Worm (Caenorhabditis elegans): Measurements from ENCODE around the gene str-149.
A peak's percentile ranks its signal among the peaks of the same experiment; 100 is the strongest.

str-149 gene

DNA sequence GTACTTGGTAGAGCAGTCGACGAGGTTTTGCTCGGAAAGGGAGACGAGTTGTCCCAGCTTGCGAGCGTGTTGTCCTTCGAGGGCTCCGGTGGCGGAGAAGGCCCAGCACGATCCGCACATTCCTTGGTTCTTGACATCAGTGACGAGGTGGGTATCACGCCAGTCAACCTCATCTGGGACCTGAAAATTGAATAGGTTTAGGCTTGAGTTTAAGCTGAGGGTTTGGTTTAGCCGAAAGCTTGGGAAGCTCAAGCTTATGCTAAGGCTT, 20.5 kb downstream of the str-149 start (continued):
- TF ChIP-seq aptf-3 (GFP tag; IDR thresholded peaks at IDR 0.05) (no peak), cebp-2 (GFP tag; IDR thresholded peaks at IDR 0.05) (peak; percentile 31; the same call in 1 of the 2 replicates), let-526 (GFP tag; IDR thresholded peaks at IDR 0.05) (no peak), rpc-1 (optimal IDR thresholded peaks at IDR 0.05) (no peak), rpc-1 (tag; optimal IDR thresholded peaks at IDR 0.05) (no peak), akir-1 (GFP tag; optimal IDR thresholded peaks at IDR 0.05) (no peak), F55B11.4 (tag; optimal IDR thresholded peaks at IDR 0.05; ENCODE audit: borderline replicate concordance, insufficient read depth) (no peak), unc-62 (GFP tag; optimal IDR thresholded peaks at IDR 0.05) (no peak), ceh-40 (GFP tag; IDR thresholded peaks at IDR 0.05) (no peak), F52B5.7 (tag; optimal IDR thresholded peaks at IDR 0.05) (no peak), dox-1 (GFP tag; IDR thresholded peaks at IDR 0.05) (no peak), bed-2 (GFP tag; IDR thresholded peaks at IDR 0.05) (no peak), ekl-4 (GFP tag; IDR thresholded peaks at IDR 0.05) (0 out of 2 replicates have a peak, but pooled peaks have one; percentile 22), egl-44 (GFP tag; IDR thresholded peaks at IDR 0.05) (no peak), F10E7.11 (tag; optimal IDR thresholded peaks at IDR 0.05) (no peak), hrde-1 (tag; optimal IDR thresholded peaks at IDR 0.05; ENCODE audit: borderline replicate concordance) (no peak), ama-1 (optimal IDR thresholded peaks at IDR 0.05) (no peak), ama-1 (GFP tag; optimal IDR thresholded peaks at IDR 0.05) (no peak), repo-1 (tag; optimal IDR thresholded peaks at IDR 0.05) (peak; percentile 38), him-1 (tag; optimal IDR thresholded peaks at IDR 0.05) (no peak), D2030.7 (GFP tag; IDR thresholded peaks at IDR 0.05) (no peak), mel-28 (tag; optimal IDR thresholded peaks at IDR 0.05; ENCODE audit: borderline replicate concordance) (no peak), lin-35 (GFP tag; optimal IDR thresholded peaks at IDR 0.05) (no peak), sea-2 (GFP tag; IDR thresholded peaks at IDR 0.05) (no peak), B0336.3 (GFP tag; IDR thresholded peaks at IDR 0.05) (0 out of 2 replicates have a peak, but pooled peaks have one; percentile 7), nhr-90 (tag; optimal IDR thresholded peaks at IDR 0.05) (no peak), sptf-2 (GFP tag; optimal IDR thresholded peaks at IDR 0.05) (no peak), attf-6 (GFP tag; IDR thresholded peaks at IDR 0.05) (peak; percentile 27; the same call in 1 of the 2 replicates), cebp-1 (GFP tag; IDR thresholded peaks at IDR 0.05) (no peak), cebp-1 (tag; optimal IDR thresholded peaks at IDR 0.05) (no peak), dpl-1 (GFP tag; optimal IDR thresholded peaks at IDR 0.05) (no peak), ztf-26 (tag; optimal IDR thresholded peaks at IDR 0.05) (no peak), nhr-27 (tag; optimal IDR thresholded peaks at IDR 0.05) (no peak), Y95B8A.8 (GFP tag; IDR thresholded peaks at IDR 0.05) (peak; percentile 44), lin-40 (tag; optimal IDR thresholded peaks at IDR 0.05) (no peak), nhr-120 (GFP tag; IDR thresholded peaks at IDR 0.05) (no peak), F57C9.4 (tag; optimal IDR thresholded peaks at IDR 0.05) (no peak), hmg-20 (GFP tag; IDR thresholded peaks at IDR 0.05) (no peak), nfyb-1 (GFP tag; IDR thresholded peaks at IDR 0.05) (no peak; the same call in 1 of the 2 replicates), ztf-18 (tag; optimal IDR thresholded peaks at IDR 0.05) (no peak), egrh-3 (GFP tag; IDR thresholded peaks at IDR 0.05) (no peak; the same call in 1 of the 2 replicates), Y53G8AR.9 (GFP tag; conservative IDR thresholded peaks at IDR 0.05) (0 out of 2 replicates have a peak, but pooled peaks have one; percentile 45), ztf-22 (GFP tag; optimal IDR thresholded peaks at IDR 0.05) (no peak), zfh-2 (GFP tag; conservative IDR thresholded peaks at IDR 0.05) (peak; percentile 85), mes-4 (tag; optimal IDR thresholded peaks at IDR 0.05) (no peak), C17E4.6 (GFP tag; IDR thresholded peaks at IDR 0.05) (no peak), attf-3 (GFP tag; conservative IDR thresholded peaks at IDR 0.05) (no peak), dpff-1 (tag; optimal IDR thresholded peaks at IDR 0.05) (no peak), nhr-80 (tag; optimal IDR thresholded peaks at IDR 0.05) (no peak), B0035.1 (tag; optimal IDR thresholded peaks at IDR 0.05) (no peak), nfya-1 (tag; optimal IDR thresholded peaks at IDR 0.05; ENCODE audit: borderline replicate concordance, insufficient read depth) (no peak)

Data from whole organism, young adult.